Worm (Caenorhabditis elegans): Measurements from ENCODE around the gene gvd-1.

gvd-1 gene

ce11 chrII:457790-458189, at the start of gene gvd-1:
Gene gvd-1 (minus strand): TSS chrII:457890.
- TF ChIP-seq lsy-2 (tag; optimal IDR thresholded peaks at IDR 0.05) = peak in 1 of 2 experiments; percentile 10
- TF ChIP-seq lir-3 (tag; optimal IDR thresholded peaks at IDR 0.05; ENCODE audit: poor library complexity) = no peak
- no peak for TF ChIP-seq zag-1 (tag; optimal IDR thresholded peaks at IDR 0.05)
- TF ChIP-seq nhr-85 (tag) = peak; percentile 63

DNA sequence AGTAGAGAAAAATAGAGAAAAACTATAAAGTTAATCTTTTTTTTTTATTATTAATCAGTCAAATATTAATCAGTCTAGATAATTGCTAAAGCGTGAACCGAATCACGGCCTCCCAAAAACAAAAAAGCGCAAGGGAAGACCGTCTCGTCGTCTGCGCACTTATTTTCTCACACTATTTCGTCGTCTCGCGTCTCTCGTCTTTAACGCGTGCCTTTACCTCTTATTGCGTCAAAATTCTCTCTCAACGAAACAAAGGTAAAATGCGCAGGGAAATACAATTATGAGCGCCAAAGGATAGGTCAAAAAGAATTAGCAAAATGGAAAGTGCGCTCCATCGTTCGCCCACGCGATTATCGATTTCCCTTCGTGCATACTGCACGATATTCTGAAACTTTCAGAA, 48.4 kb upstream of the gvd-1 start:
- TF ChIP-seq nhr-77 (tag; optimal IDR thresholded peaks at IDR 0.05) (no peak), zip-4 (GFP tag; optimal IDR thresholded peaks at IDR 0.05) (peak; percentile 40), aha-1 (tag; optimal IDR thresholded peaks at IDR 0.05) (no peak), dsc-1 (tag; optimal IDR thresholded peaks at IDR 0.05) (peak; percentile 73), fkh-10 (GFP tag; optimal IDR thresholded peaks at IDR 0.05) (peak; percentile 6), fkh-8 (tag; optimal IDR thresholded peaks at IDR 0.05) (peak; percentile 47), lin-39 (tag; optimal IDR thresholded peaks at IDR 0.05) (peak; percentile 46), nhr-76 (tag; optimal IDR thresholded peaks at IDR 0.05) (no peak), pag-3 (tag; optimal IDR thresholded peaks at IDR 0.05; ENCODE audit: borderline replicate concordance, insufficient read depth) (no peak), lsy-2 (tag; optimal IDR thresholded peaks at IDR 0.05) (peak; percentile 64 to 75), aly-2 (tag; optimal IDR thresholded peaks at IDR 0.05) (no peak), rnt-1 (tag; optimal IDR thresholded peaks at IDR 0.05) (peak; percentile 84), unc-30 (tag; optimal IDR thresholded peaks at IDR 0.05) (no peak), lin-13 (GFP tag; optimal IDR thresholded peaks at IDR 0.05) (peak; percentile 22), nhr-19 (GFP tag; conservative IDR thresholded peaks at IDR 0.05) (peak; percentile 78), fos-1 (tag; optimal IDR thresholded peaks at IDR 0.05) (no peak), irx-1 (tag; optimal IDR thresholded peaks at IDR 0.05) (peak; percentile 53), egl-13 (tag; optimal IDR thresholded peaks at IDR 0.05) (peak; percentile 44), ets-5 (GFP tag; IDR thresholded peaks at IDR 0.05) (no peak), zag-1 (tag; optimal IDR thresholded peaks at IDR 0.05) (no peak), nhr-71 (tag; optimal IDR thresholded peaks at IDR 0.05) (peak; percentile 83), grh-1 (GFP tag; IDR thresholded peaks at IDR 0.05) (peak; percentile 73), lin-35 (GFP tag; optimal IDR thresholded peaks at IDR 0.05) (peak; percentile 64 to 84), nhr-11 (tag; optimal IDR thresholded peaks at IDR 0.05) (peak; percentile 44), C34B4.2 (tag; optimal IDR thresholded peaks at IDR 0.05) (no peak), xbp-1 (tag; optimal IDR thresholded peaks at IDR 0.05) (peak; percentile 69), tbx-2 (tag; optimal IDR thresholded peaks at IDR 0.05) (peak; percentile 81), mef-2 (tag; optimal IDR thresholded peaks at IDR 0.05) (no peak), lin-14 (GFP tag; optimal IDR thresholded peaks at IDR 0.05) (peak; percentile 64), nhr-237 (tag; optimal IDR thresholded peaks at IDR 0.05) (no peak), F16B12.6 (tag; optimal IDR thresholded peaks at IDR 0.05) (no peak), ztf-4 (tag; optimal IDR thresholded peaks at IDR 0.05) (peak; percentile 19), lin-15B (tag; optimal IDR thresholded peaks at IDR 0.05) (no peak), egl-27 (tag; optimal IDR thresholded peaks at IDR 0.05) (no peak), Y116A8C.19 (tag; optimal IDR thresholded peaks at IDR 0.05; ENCODE audit: borderline replicate concordance) (no peak), nhr-47 (tag; optimal IDR thresholded peaks at IDR 0.05) (peak; percentile 88), elt-2 (tag; optimal IDR thresholded peaks at IDR 0.05) (peak; percentile 57), sptf-1 (tag; optimal IDR thresholded peaks at IDR 0.05) (no peak), ces-1 (GFP tag; optimal IDR thresholded peaks at IDR 0.05) (no peak), hlh-4 (tag; optimal IDR thresholded peaks at IDR 0.05) (no peak), dpl-1 (GFP tag; optimal IDR thresholded peaks at IDR 0.05) (peak; percentile 55 to 72 (median 66)), unc-62 (GFP tag; optimal IDR thresholded peaks at IDR 0.05) (no peak), snpc-4 (tag; optimal IDR thresholded peaks at IDR 0.05) (no peak), swsn-7 (tag; optimal IDR thresholded peaks at IDR 0.05) (peak; percentile 70), ceh-88 (GFP tag; IDR thresholded peaks at IDR 0.05) (no peak), unc-86 (tag; optimal IDR thresholded peaks at IDR 0.05) (peak; percentile 64), nhr-85 (tag) (peak; percentile 90), ceh-63 (GFP tag; optimal IDR thresholded peaks at IDR 0.05) (no peak), fkh-4 (tag; optimal IDR thresholded peaks at IDR 0.05; ENCODE audit: borderline replicate concordance) (no peak), ceh-82 (tag; optimal IDR thresholded peaks at IDR 0.05) (peak; percentile 18 to 68 (median 53))
